Fruit fly (Drosophila melanogaster) whole organism: Measurements from ENCODE around the gene Mks1.

Experiments used
- EcR ChIP-seq, 2 experiments: fragments of >200 bp; optimal IDR thresholded peaks; 2 replicates each; lab custom pipeline; 2017; ENCODE audit warnings: missing biosample characterization in 2 of 2, missing genetic modification characterization in 2 of 2, missing genetic modification reagents in 2 of 2
- psq ChIP-seq: fragments of >200 bp; optimal IDR thresholded peaks from 2 replicates; lab custom pipeline; 2017

DNA sequence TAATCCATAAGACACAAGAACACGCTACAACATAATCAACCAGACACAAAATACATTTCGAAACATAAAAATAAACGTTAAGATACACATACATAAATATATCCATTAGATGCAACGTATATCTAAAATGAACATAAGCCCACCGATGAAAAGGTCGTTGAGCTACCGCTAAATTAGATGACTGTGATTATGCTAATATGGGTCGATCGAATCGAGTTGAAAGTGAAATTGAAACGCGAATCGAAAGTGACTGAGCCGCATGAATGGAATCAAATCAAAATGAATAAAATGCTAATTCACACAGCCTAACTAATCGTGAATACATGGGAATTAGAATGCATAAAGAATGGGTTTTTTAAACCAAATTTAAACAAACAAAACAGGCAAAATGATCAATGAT, 40.5 kb downstream of the Mks1 start:
- no peak for TF ChIP-seq psq (lab: Kevin White, UChicago)
- no peak for TF ChIP-seq EcR (GFP tag; optimal IDR thresholded peaks at IDR 0.05; lab: Kevin White, UChicago)
